Worm (Caenorhabditis elegans) whole organism, late embryonic: ENCODE results near the gene grl-11.

ENCODE experiments used
- C08G9.2 ChIP-seq: sonication (generic microtip); optimal IDR thresholded peaks from 2 replicates; lab custom pipeline; 2016; ENCODE audit warnings: mild to moderate bottlenecking, missing genetic modification characterization, moderate library complexity, missing compliant biosample characterization
- T23F11.4 ChIP-seq: fragments of 200-800 bp; sonication (Bioruptor generic); optimal IDR thresholded peaks from 2 replicates; lab custom pipeline; 2018; ENCODE audit warnings: mild to moderate bottlenecking, missing genetic modification characterization, missing compliant biosample characterization
- Y22D7AL.16 ChIP-seq: sonication (generic microtip); optimal IDR thresholded peaks from 2 replicates; lab custom pipeline; 2016; ENCODE audit warnings: missing genetic modification characterization, missing compliant biosample characterization
- ceh-18 ChIP-seq: sonication (generic microtip); optimal IDR thresholded peaks from 2 replicates; lab custom pipeline; 2016; ENCODE audit warnings: missing genetic modification characterization, missing compliant biosample characterization
- ceh-19 ChIP-seq: fragments of 200-800 bp; sonication (Bioruptor generic); optimal IDR thresholded peaks from 2 replicates; lab custom pipeline; 2018; ENCODE audit warnings: mild to moderate bottlenecking, missing genetic modification characterization, missing compliant biosample characterization
- ceh-2 ChIP-seq: sonication (generic microtip); optimal IDR thresholded peaks from 2 replicates; lab custom pipeline; 2016; ENCODE audit warnings: missing genotype, missing genetic modification characterization, missing compliant biosample characterization
- ceh-22 ChIP-seq: sonication (generic microtip); optimal IDR thresholded peaks from 2 replicates; lab custom pipeline; 2017; ENCODE audit warnings: missing biosample characterization, missing genetic modification characterization
- ceh-45 ChIP-seq: fragments of 200-800 bp; sonication (Bioruptor generic); IDR thresholded peaks from 2 replicates; pipeline ENCODE4 v1.3.6; 2022; ENCODE audit warnings: missing genetic modification reagents, missing genetic modification characterization, missing compliant biosample characterization
- ceh-48 ChIP-seq: sonication (generic microtip); optimal IDR thresholded peaks from 2 replicates; lab custom pipeline; 2016; ENCODE audit warnings: missing genetic modification characterization, inconsistent platforms, missing compliant biosample characterization
- ceh-6 ChIP-seq: fragments of 200-800 bp; sonication (Bioruptor generic); optimal IDR thresholded peaks from 2 replicates; lab custom pipeline; 2018; ENCODE audit warnings: mild to moderate bottlenecking, missing genetic modification characterization, missing compliant biosample characterization
- elt-4 ChIP-seq: sonication (generic microtip); optimal IDR thresholded peaks from 2 replicates; lab custom pipeline; 2016; ENCODE audit warnings: missing genetic modification characterization, missing compliant biosample characterization
- ets-4 ChIP-seq: sonication (generic microtip); optimal IDR thresholded peaks from 2 replicates; lab custom pipeline; 2016; ENCODE audit warnings: missing genetic modification characterization, missing compliant biosample characterization
- mec-3 ChIP-seq: sonication (generic microtip); optimal IDR thresholded peaks from 2 replicates; lab custom pipeline; 2016; ENCODE audit warnings: borderline replicate concordance, missing genetic modification characterization, missing compliant biosample characterization
- nfya-1 ChIP-seq: sonication (generic microtip); optimal IDR thresholded peaks from 2 replicates; lab custom pipeline; 2017; ENCODE audit warnings: missing genetic modification characterization, mild to moderate bottlenecking, missing compliant biosample characterization, antibody characterized with exemption, moderate library complexity
- odd-2 ChIP-seq: sonication (generic microtip); optimal IDR thresholded peaks from 2 replicates; lab custom pipeline; 2017; ENCODE audit warnings: antibody characterized with exemption, mild to moderate bottlenecking, missing genetic modification characterization, missing compliant biosample characterization
- pha-2 ChIP-seq: sonication (generic microtip); optimal IDR thresholded peaks from 2 replicates; lab custom pipeline; 2017; ENCODE audit warnings: mild to moderate bottlenecking, missing genetic modification characterization, missing compliant biosample characterization
- ref-2 ChIP-seq: sonication (generic microtip); optimal IDR thresholded peaks from 2 replicates; lab custom pipeline; 2016; ENCODE audit warnings: missing genetic modification characterization, missing compliant biosample characterization
- syd-9 ChIP-seq: sonication (generic microtip); optimal IDR thresholded peaks from 2 replicates; lab custom pipeline; 2016; ENCODE audit warnings: mild to moderate bottlenecking, missing genetic modification characterization, moderate library complexity, missing compliant biosample characterization
- ttx-3 ChIP-seq: sonication (generic microtip); optimal IDR thresholded peaks from 2 replicates; lab custom pipeline; 2016; ENCODE audit warnings: missing genetic modification reagents, missing genetic modification characterization, missing compliant biosample characterization
- unc-86 ChIP-seq: sonication (generic microtip); optimal IDR thresholded peaks from 2 replicates; lab custom pipeline; 2016; ENCODE audit warnings: missing genetic modification characterization, missing compliant biosample characterization

The grl-11 gene

DNA sequence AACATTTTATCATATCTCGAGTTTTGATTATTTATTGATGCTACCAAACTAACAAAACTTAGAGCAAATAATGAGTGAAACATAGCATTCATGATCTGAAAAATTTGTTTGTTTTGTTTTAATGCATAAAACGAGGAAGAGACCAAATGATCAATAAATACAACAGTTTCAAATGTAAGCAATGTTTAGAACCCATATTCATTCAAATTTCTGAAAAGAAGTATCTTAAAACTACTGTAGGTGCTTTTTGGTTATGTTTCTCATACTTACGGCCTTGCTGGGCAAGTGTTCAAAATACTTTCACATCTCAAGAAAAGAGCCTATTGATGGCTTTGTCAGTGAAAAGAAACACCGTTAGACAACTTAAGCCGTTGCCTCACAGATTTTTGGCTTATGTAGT, 40.5 kb downstream of the grl-11 start, which contains the start of gene F02A9.1 (continued):
- no peak for TF ChIP-seq ceh-48
- no peak for TF ChIP-seq odd-2
- no peak for TF ChIP-seq ets-4
- TF ChIP-seq, all 69 proteins: peak for 0

DNA sequence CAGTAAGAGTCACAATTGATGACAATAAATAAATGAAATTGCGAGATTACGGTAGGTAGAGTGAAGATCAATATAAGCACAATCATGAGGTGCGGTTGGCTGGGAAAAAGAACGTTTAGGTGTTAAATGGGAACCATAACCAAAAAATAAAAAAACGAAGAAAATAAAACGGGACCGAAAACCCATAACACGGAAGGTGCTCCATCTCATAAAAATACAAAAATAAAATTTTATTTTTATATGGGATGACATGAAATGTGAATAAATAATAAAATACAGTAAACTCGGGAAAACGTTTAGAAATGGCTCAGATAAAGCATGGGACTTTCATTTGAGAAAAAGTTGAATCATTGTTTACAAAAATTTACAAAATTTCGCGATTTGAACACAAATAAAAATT, 42.6 kb downstream of the grl-11 start, which contains the start of gene F02A9.7:
Gene F02A9.7, minus strand, starts transcription at position 101 of the 400 bp plus-strand sequence.
- TF ChIP-seq C08G9.2 (tag; lab: Kevin White, UChicago) (no peak), mec-3 (tag; lab: Kevin White, UChicago) (no peak), pha-2 (tag; lab: Kevin White, UChicago) (no peak)

DNA sequence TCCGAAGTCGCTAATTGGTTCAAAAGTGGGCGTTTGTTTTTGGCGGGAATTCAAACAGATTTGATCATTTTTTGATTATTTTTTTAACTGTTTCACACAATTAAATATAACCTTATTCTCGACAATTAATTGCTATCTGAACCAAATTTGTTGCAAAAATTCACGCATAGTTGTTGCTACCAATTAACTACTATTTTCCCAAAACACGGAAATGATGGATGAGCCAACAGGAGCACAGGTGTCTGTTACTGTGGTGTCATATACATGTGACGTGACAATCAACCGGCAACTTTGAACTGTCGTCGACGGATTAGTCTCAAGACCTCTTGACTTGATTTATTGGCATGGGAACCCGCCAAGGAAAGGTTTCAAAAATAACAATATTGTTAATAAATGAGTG, 45.5 kb downstream of the grl-11 start:
- TF ChIP-seq ceh-6 (GFP tag; lab: Kevin White, UChicago) (no peak), unc-86 (tag; lab: Kevin White, UChicago) (no peak)

DNA sequence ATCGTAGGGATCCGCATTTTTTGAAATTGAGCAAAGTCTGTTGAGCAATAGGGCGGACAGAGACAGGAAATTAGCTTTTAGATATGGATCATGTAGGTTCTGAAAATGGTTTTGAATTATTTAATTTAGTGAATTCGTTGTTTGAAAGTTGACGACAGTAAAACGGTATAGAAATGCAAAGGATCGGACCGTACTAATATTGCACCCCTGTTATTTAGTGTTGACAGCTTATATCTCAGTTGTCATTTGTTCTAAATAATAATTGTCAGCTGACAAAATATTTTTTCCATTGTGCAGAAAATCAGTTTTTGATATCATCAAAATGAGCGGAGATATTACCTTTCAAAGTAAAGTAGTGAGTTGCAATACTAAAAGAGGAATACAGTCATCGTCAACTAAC, 46.8 kb downstream of the grl-11 start, which contains the start of gene lin-12:
Gene lin-12, minus strand, starts transcription at position 101 of the 400 bp plus-strand sequence.
- TF ChIP-seq ref-2 (tag; lab: Kevin White, UChicago) (no peak), ceh-22 (tag; lab: Kevin White, UChicago) (no peak), ceh-45 (no peak), ceh-19 (no peak), syd-9 (tag; lab: Kevin White, UChicago) (no peak), Y22D7AL.16 (no peak), ttx-3 (no peak), T23F11.4 (no peak), ceh-18 (tag; lab: Kevin White, UChicago) (no peak), elt-4 (tag; lab: Kevin White, UChicago) (no peak)

DNA sequence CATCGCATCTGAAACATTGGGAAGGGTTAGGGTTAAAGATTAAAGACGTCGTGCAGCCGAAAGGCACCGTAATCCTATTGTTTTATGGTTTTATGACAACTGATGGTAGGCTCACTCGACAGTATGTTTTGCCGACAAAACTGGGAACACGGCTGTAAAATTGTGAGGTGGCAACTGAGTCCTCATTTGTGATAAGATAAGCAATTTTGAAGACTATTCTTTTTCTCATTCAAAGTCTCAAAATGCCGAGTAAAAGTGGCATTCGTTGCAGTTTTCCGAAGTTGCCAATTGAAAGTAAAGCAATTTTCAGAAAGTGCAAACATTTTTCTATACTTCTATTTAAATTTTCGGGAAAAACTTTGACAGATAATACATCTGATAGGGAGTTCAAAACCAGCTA, 48.5 kb downstream of the grl-11 start:
- TF ChIP-seq Y22D7AL.16 (no peak), nfya-1 (no peak), ceh-2 (tag; lab: Kevin White, UChicago) (no peak)
